Fruit fly (Drosophila melanogaster): ENCODE results near the gene CG4408.
A peak's percentile ranks its signal among the peaks of the same experiment; 100 is the strongest.

CG4408 gene

dm6 chr3R:23334866-23335265, 28.5 kb downstream of the CG4408 start (continued):
- TF ChIP-seq Hmr (GFP tag; optimal IDR thresholded peaks at IDR 0.05): peak; percentile 39
- no peak for TF ChIP-seq Lim3 (GFP tag; IDR thresholded peaks at IDR 0.05)
- TF ChIP-seq stc (GFP tag; IDR thresholded peaks at IDR 0.05): peak; percentile 18; the same call in 1 of the 2 replicates
- TF ChIP-seq sd (tag; optimal IDR thresholded peaks at IDR 0.05): no peak
- TF ChIP-seq Ets65A (GFP tag): no peak
- TF ChIP-seq CG12659 (GFP tag; optimal IDR thresholded peaks at IDR 0.05): peak; percentile 30
- TF ChIP-seq BtbVII (GFP tag; optimal IDR thresholded peaks at IDR 0.05): peak; percentile 24
- no peak for TF ChIP-seq Nf-YB (GFP tag; optimal IDR thresholded peaks at IDR 0.05)
- TF ChIP-seq HLH54F (GFP tag; optimal IDR thresholded peaks at IDR 0.05): peak; percentile 4
- TF ChIP-seq NK7.1 (GFP tag; optimal IDR thresholded peaks at IDR 0.05): no peak
- TF ChIP-seq PHDP (tag; optimal IDR thresholded peaks at IDR 0.05): peak; percentile 44
- peak; percentile 52 for TF ChIP-seq D19B (GFP tag; optimal IDR thresholded peaks at IDR 0.05)
- TF ChIP-seq nmo (GFP tag; optimal IDR thresholded peaks at IDR 0.05): peak; percentile 41
- no peak for TF ChIP-seq CG18262 (tag; optimal IDR thresholded peaks at IDR 0.05)
- no peak for TF ChIP-seq CG18011 (GFP tag; optimal IDR thresholded peaks at IDR 0.05)
- TF ChIP-seq Atf6 (GFP tag; IDR thresholded peaks at IDR 0.05): peak; percentile 71; the same call in 1 of the 2 replicates
- TF ChIP-seq Hand (GFP tag; optimal IDR thresholded peaks at IDR 0.05): peak; percentile 29
- peak; percentile 50 for TF ChIP-seq CG11504 (tag; optimal IDR thresholded peaks at IDR 0.05)
- TF ChIP-seq CG10979 (tag; optimal IDR thresholded peaks at IDR 0.05): no peak
- TF ChIP-seq Ptx1 (GFP tag; IDR thresholded peaks at IDR 0.05): peak; percentile 48
- no peak for TF ChIP-seq lola (GFP tag; optimal IDR thresholded peaks at IDR 0.05)
- peak; percentile 31 for TF ChIP-seq CG13424 (tag; optimal IDR thresholded peaks at IDR 0.05)
- no peak for TF ChIP-seq ERR (GFP tag; optimal IDR thresholded peaks at IDR 0.05)
- TF ChIP-seq Mad (GFP tag; optimal IDR thresholded peaks at IDR 0.05): no peak
- TF ChIP-seq crp (GFP tag; optimal IDR thresholded peaks at IDR 0.05): no peak
- no peak for TF ChIP-seq HLH4C (GFP tag; IDR thresholded peaks at IDR 0.05; ENCODE audit: partially characterized antibody)
- no peak for TF ChIP-seq emc (GFP tag; optimal IDR thresholded peaks at IDR 0.05)
- peak; percentile 45; the same call in 1 of the 2 replicates for TF ChIP-seq MBD-R2 (GFP tag; IDR thresholded peaks at IDR 0.05)
- TF ChIP-seq z (GFP tag; IDR thresholded peaks at IDR 0.05): no peak
- TF ChIP-seq Ssrp (tag; optimal IDR thresholded peaks at IDR 0.05): peak; percentile 28
- no peak for TF ChIP-seq CG1024 (GFP tag; IDR thresholded peaks at IDR 0.05)
- TF ChIP-seq CG8388 (GFP tag; optimal IDR thresholded peaks at IDR 0.05): no peak
- TF ChIP-seq Dfd (GFP tag; optimal IDR thresholded peaks at IDR 0.05): no peak
- no peak; the same call in 1 of the 2 replicates for TF ChIP-seq Ravus (GFP tag; IDR thresholded peaks at IDR 0.05)
- TF ChIP-seq Rx (GFP tag; IDR thresholded peaks at IDR 0.05): no peak; the same call in 1 of the 2 replicates
- no peak for TF ChIP-seq CG4854 (GFP tag; optimal IDR thresholded peaks at IDR 0.05)
- no peak for TF ChIP-seq CG3407 (GFP tag; optimal IDR thresholded peaks at IDR 0.05)
- no peak for TF ChIP-seq CG2116 (GFP tag; optimal IDR thresholded peaks at IDR 0.05)
- no peak for TF ChIP-seq CG1529 (GFP tag; optimal IDR thresholded peaks at IDR 0.05)
- TF ChIP-seq CG14667 (GFP tag; IDR thresholded peaks at IDR 0.05): no peak
- no peak for TF ChIP-seq sima (GFP tag; optimal IDR thresholded peaks at IDR 0.05)
- no peak for TF ChIP-seq Poxn (GFP tag; IDR thresholded peaks at IDR 0.05)
- TF ChIP-seq CG3065 (GFP tag; optimal IDR thresholded peaks at IDR 0.05): no peak
- TF ChIP-seq jumu (GFP tag; optimal IDR thresholded peaks at IDR 0.05): no peak
- TF ChIP-seq Adf1 (GFP tag; IDR thresholded peaks at IDR 0.05): no peak
- peak; percentile 48; the same call in 1 of the 2 replicates for TF ChIP-seq ranshi (GFP tag; IDR thresholded peaks at IDR 0.05)
- TF ChIP-seq fru (optimal IDR thresholded peaks at IDR 0.05): no peak
- TF ChIP-seq CkIIα-i1 (GFP tag; IDR thresholded peaks at IDR 0.05): no peak
- TF ChIP-seq Nf-YC (tag; optimal IDR thresholded peaks at IDR 0.05): no peak
- TF ChIP-seq CG3163 (GFP tag; optimal IDR thresholded peaks at IDR 0.05): no peak
- no peak for TF ChIP-seq CG11247 (GFP tag; IDR thresholded peaks at IDR 0.05)
- TF ChIP-seq NFAT (GFP tag; IDR thresholded peaks at IDR 0.05): peak; percentile 32; the same call in 1 of the 2 replicates

Measured in whole organism, embryonic.